Worm (Caenorhabditis elegans) whole organism, L4 larva: ENCODE measurements around the gene arl-5.

Experiments
- Y5F2A.4 ChIP-seq: fragments of 200-800 bp; sonication (Bioruptor generic); optimal IDR thresholded peaks from 2 replicates; lab custom pipeline; 2018; ENCODE audit warnings: mild to moderate bottlenecking, missing genetic modification characterization, missing compliant biosample characterization
- ama-1 ChIP-seq: fragments of 150-350 bp; optimal IDR thresholded peaks from 2 replicates; lab custom pipeline; 2014; ENCODE audit warnings: inconsistent platforms, mixed read lengths
- ces-1 ChIP-seq: fragments of 150-350 bp; sonication (generic microtip); optimal IDR thresholded peaks from 4 replicates; lab custom pipeline; 2014; ENCODE audit warnings: missing biosample characterization, missing genetic modification reagents, missing genetic modification characterization
- daf-12 ChIP-seq: fragments of 150-350 bp; optimal IDR thresholded peaks from 2 replicates; lab custom pipeline; 2014; ENCODE audit warnings: missing biosample characterization, missing genetic modification reagents, missing genetic modification characterization
- daf-16 ChIP-seq, 3 experiments: sonication (generic microtip); optimal IDR thresholded peaks; 2 replicates each; lab custom pipeline; 2016 to 2017; ENCODE audit warnings: missing genetic modification characterization in 3 of 3, missing genetic modification reagents in 3 of 3, mild to moderate bottlenecking in 2 of 3, missing compliant biosample characterization in 2 of 3, missing biosample characterization in 1 of 3, moderate library complexity in 1 of 3
- lin-39 ChIP-seq: fragments of 150-350 bp; optimal IDR thresholded peaks from 2 replicates; lab custom pipeline; 2014; ENCODE audit warnings: missing biosample characterization, missing genetic modification reagents, missing genetic modification characterization
- nhr-10 ChIP-seq: fragments of 150-350 bp; optimal IDR thresholded peaks from 2 replicates; lab custom pipeline; 2014; ENCODE audit warnings: missing biosample characterization, missing genetic modification characterization
- nhr-28 ChIP-seq: fragments of 150-350 bp; optimal IDR thresholded peaks from 2 replicates; lab custom pipeline; 2014; ENCODE audit warnings: missing biosample characterization, missing genetic modification characterization
- nhr-41 ChIP-seq: fragments of 200-800 bp; sonication (Bioruptor generic); IDR thresholded peaks from 2 replicates; pipeline ENCODE4 v1.3.6; 2022; ENCODE audit warnings: missing genetic modification reagents, missing genetic modification characterization, missing compliant biosample characterization
- snpc-4 ChIP-seq: fragments of 150-350 bp; optimal IDR thresholded peaks from 2 replicates; lab custom pipeline; 2014; ENCODE audit warnings: missing biosample characterization, missing genetic modification characterization
- unc-130 ChIP-seq: sonication (generic microtip); optimal IDR thresholded peaks from 2 replicates; lab custom pipeline; 2016; ENCODE audit warnings: missing genetic modification reagents, missing genetic modification characterization, missing compliant biosample characterization
- unc-39 ChIP-seq: sonication (generic microtip); optimal IDR thresholded peaks from 2 replicates; lab custom pipeline; 2017; ENCODE audit warnings: missing biosample characterization, missing genetic modification characterization

ce11 chrIII:9808179-9808578 is 14.9 kb upstream of the arl-5 start, which contains the start of gene gtap-2:
- TF ChIP-seq snpc-4 (no peak), Y5F2A.4 (GFP tag; lab: Kevin White, UChicago) (no peak), daf-12 (tag; lab: Kevin White, UChicago) (no peak), unc-130 (no peak), ces-1 (GFP tag; lab: Kevin White, UChicago) (no peak), nhr-10 (no peak), nhr-28 (tag; lab: Kevin White, UChicago) (no peak), nhr-41 (GFP tag; lab: Robert Waterston, UW) (no peak), daf-16 (GFP tag; optimal IDR thresholded peaks at IDR 0.05; lab: Kevin White, UChicago) (no peak), daf-16 (tag; optimal IDR thresholded peaks at IDR 0.05; lab: Kevin White, UChicago) (no peak), lin-39 (tag; lab: Kevin White, UChicago) (no peak), ama-1 (no peak), unc-39 (tag; lab: Kevin White, UChicago) (no peak)
